Fruit fly (Drosophila melanogaster) whole organism, wandering third instar larva: Measurements from ENCODE around the gene Taf9.

Experiments used
- Abd-B ChIP-seq: fragments of >200 bp; optimal IDR thresholded peaks from 2 replicates; lab custom pipeline; 2017; ENCODE audit warnings: missing biosample characterization, missing genetic modification characterization
- CG32264 ChIP-seq: fragments of 200-800 bp; sonication (Bioruptor generic); optimal IDR thresholded peaks from 2 replicates; lab custom pipeline; 2016; ENCODE audit warnings: missing biosample characterization, missing genetic modification characterization
- CG9705 ChIP-seq: fragments of 200-800 bp; sonication (Bioruptor generic); optimal IDR thresholded peaks from 2 replicates; lab custom pipeline; 2018; ENCODE audit warnings: missing biosample characterization, mild to moderate bottlenecking, missing genetic modification characterization
- CrebA ChIP-seq: fragments of 200-800 bp; sonication (Bioruptor generic); optimal IDR thresholded peaks from 2 replicates; lab custom pipeline; 2016; ENCODE audit warnings: missing biosample characterization, mild to moderate bottlenecking, missing genetic modification characterization, borderline replicate concordance
- Dfd ChIP-seq: fragments of >200 bp; optimal IDR thresholded peaks from 2 replicates; lab custom pipeline; 2017; ENCODE audit warnings: missing biosample characterization, missing genetic modification characterization
- Dif ChIP-seq: fragments of 200-275, 200-300 bp; sonication (Bioruptor generic); optimal IDR thresholded peaks from 2 replicates; lab custom pipeline; 2018; ENCODE audit warnings: missing biosample characterization, missing genetic modification characterization; ENCODE audit not compliant: partially characterized antibody
- GATAd ChIP-seq: sonication (Bioruptor generic); optimal IDR thresholded peaks from 2 replicates; lab custom pipeline; 2016; ENCODE audit warnings: missing biosample characterization, missing genetic modification characterization
- HLH106 ChIP-seq: fragments of 200-800 bp; optimal IDR thresholded peaks from 3 replicates; lab custom pipeline; 2019; ENCODE audit warnings: missing biosample characterization, mild to moderate bottlenecking, missing genetic modification characterization, moderate library complexity
- Hnf4 ChIP-seq: fragments of 200-800 bp; sonication (Bioruptor generic); optimal IDR thresholded peaks from 2 replicates; lab custom pipeline; 2016; ENCODE audit warnings: missing biosample characterization, mild to moderate bottlenecking, missing genetic modification characterization
- Hr78 ChIP-seq: fragments of >200 bp; optimal IDR thresholded peaks from 2 replicates; lab custom pipeline; 2017; ENCODE audit warnings: missing biosample characterization, missing genetic modification characterization
- Hr83 ChIP-seq: fragments of 200-300 bp; sonication (Bioruptor generic); optimal IDR thresholded peaks from 2 replicates; lab custom pipeline; 2016; ENCODE audit warnings: missing biosample characterization, mild to moderate bottlenecking, missing genetic modification characterization, moderate library complexity; ENCODE audit not compliant: poor library complexity, severe bottlenecking
- Jra ChIP-seq: sonication (Bioruptor generic); optimal IDR thresholded peaks from 2 replicates; lab custom pipeline; 2016; ENCODE audit warnings: missing biosample characterization, missing genetic modification characterization
- Mio ChIP-seq: sonication (Bioruptor generic); optimal IDR thresholded peaks from 2 replicates; lab custom pipeline; 2016; ENCODE audit warnings: missing biosample characterization, missing genetic modification characterization
- Myc ChIP-seq: fragments of >200 bp; optimal IDR thresholded peaks from 2 replicates; lab custom pipeline; 2017
- N ChIP-seq: fragments of >200 bp; optimal IDR thresholded peaks from 2 replicates; lab custom pipeline; 2018; ENCODE audit warnings: missing biosample characterization, missing external identifiers, missing genetic modification characterization
- OdsH ChIP-seq: fragments of 200-800 bp; sonication (Bioruptor generic); optimal IDR thresholded peaks from 2 replicates; lab custom pipeline; 2016; ENCODE audit warnings: missing biosample characterization, mild to moderate bottlenecking, missing genetic modification characterization
- Rel ChIP-seq, 2 experiments: fragments of 200-800 bp; sonication (Bioruptor generic) in 1 of 2; optimal IDR thresholded peaks; 2 replicates in 1 of 2; 3 replicates in 1 of 2; lab custom pipeline; 2016 to 2019; ENCODE audit warnings: mild to moderate bottlenecking in 2 of 2, missing biosample characterization in 2 of 2, missing genetic modification characterization in 2 of 2, moderate library complexity in 1 of 2
- Sp1 ChIP-seq: fragments of 200-800 bp; sonication (Bioruptor generic); optimal IDR thresholded peaks from 3 replicates; lab custom pipeline; 2019; ENCODE audit warnings: missing biosample characterization, mild to moderate bottlenecking, missing genetic modification characterization, moderate library complexity
- Vsx2 ChIP-seq: fragments of 200-300, 225-300 bp; sonication (Bioruptor generic); optimal IDR thresholded peaks from 2 replicates; lab custom pipeline; 2018; ENCODE audit warnings: missing biosample characterization, missing genetic modification characterization; ENCODE audit not compliant: partially characterized antibody
- brk ChIP-seq: fragments of 200-800 bp; sonication (Bioruptor generic); optimal IDR thresholded peaks from 2 replicates; lab custom pipeline; 2016; ENCODE audit warnings: missing biosample characterization, mild to moderate bottlenecking, missing genetic modification characterization
- dl ChIP-seq, 2 experiments: fragments of 175-275, 200-275 bp in 1 of 2; fragments of 200-275 bp in 1 of 2; sonication (Bioruptor generic); optimal IDR thresholded peaks; lab custom pipeline; 2018; ENCODE audit warnings: mild to moderate bottlenecking in 2 of 2, missing biosample characterization in 2 of 2, missing genetic modification characterization in 2 of 2, moderate library complexity in 2 of 2; ENCODE audit not compliant: partially characterized antibody in 2 of 2, insufficient read depth in 1 of 2
- dmrt93B ChIP-seq: fragments of 200-800 bp; sonication (Bioruptor generic); optimal IDR thresholded peaks from 2 replicates; lab custom pipeline; 2018; ENCODE audit warnings: missing biosample characterization, mild to moderate bottlenecking, missing genetic modification characterization
- dsf ChIP-seq: sonication (Bioruptor generic); optimal IDR thresholded peaks from 2 replicates; lab custom pipeline; 2016; ENCODE audit warnings: missing biosample characterization, missing genetic modification characterization, borderline replicate concordance
- ey ChIP-seq: fragments of 200-800 bp; sonication (Bioruptor generic); optimal IDR thresholded peaks from 2 replicates; lab custom pipeline; 2016; ENCODE audit warnings: missing biosample characterization, missing genetic modification characterization
- foxo ChIP-seq, 2 experiments: fragments of 200-800 bp; sonication (Bioruptor generic); optimal IDR thresholded peaks; 2 replicates in 1 of 2; 3 replicates in 1 of 2; lab custom pipeline; 2016 to 2017; ENCODE audit warnings: missing biosample characterization in 2 of 2, missing genetic modification characterization in 2 of 2
- fru ChIP-seq: fragments of 200-800 bp; sonication (Bioruptor generic); optimal IDR thresholded peaks from 3 replicates; lab custom pipeline; 2016; ENCODE audit warnings: missing biosample characterization, mild to moderate bottlenecking, missing genetic modification characterization
- h ChIP-seq: fragments of 200-800 bp; sonication (Bioruptor generic); optimal IDR thresholded peaks from 3 replicates; lab custom pipeline; 2016; ENCODE audit warnings: missing biosample characterization, mild to moderate bottlenecking, missing genetic modification characterization
- jim ChIP-seq: fragments of 175-275, 200-325 bp; sonication (Bioruptor generic); optimal IDR thresholded peaks from 2 replicates; lab custom pipeline; 2016; ENCODE audit warnings: missing biosample characterization, mild to moderate bottlenecking, missing genetic modification characterization
- lola ChIP-seq: fragments of >200 bp; optimal IDR thresholded peaks from 2 replicates; lab custom pipeline; 2017; ENCODE audit warnings: missing biosample characterization, missing genetic modification characterization
- psq ChIP-seq: fragments of 200-800 bp; sonication (Bioruptor generic); optimal IDR thresholded peaks from 3 replicates; lab custom pipeline; 2017; ENCODE audit warnings: missing biosample characterization, mild to moderate bottlenecking, missing genetic modification characterization, moderate library complexity
- rgr ChIP-seq: fragments of 200-800 bp; sonication (Bioruptor generic); optimal IDR thresholded peaks from 3 replicates; lab custom pipeline; 2016; ENCODE audit warnings: missing biosample characterization, mild to moderate bottlenecking, missing genetic modification characterization
- sage ChIP-seq: fragments of 200-800 bp; sonication (Bioruptor generic); optimal IDR thresholded peaks from 2 replicates; lab custom pipeline; 2016; ENCODE audit warnings: missing biosample characterization, mild to moderate bottlenecking, missing genetic modification characterization
- sv ChIP-seq: fragments of 200-800 bp; sonication (Bioruptor generic); optimal IDR thresholded peaks from 3 replicates; lab custom pipeline; 2016; ENCODE audit warnings: missing biosample characterization, missing genetic modification characterization
- tai ChIP-seq: sonication (Bioruptor generic); optimal IDR thresholded peaks from 2 replicates; lab custom pipeline; 2016; ENCODE audit warnings: missing biosample characterization, missing genetic modification characterization
- usp ChIP-seq: fragments of >200 bp; optimal IDR thresholded peaks from 2 replicates; lab custom pipeline; 2017; ENCODE audit warnings: missing biosample characterization, missing genetic modification characterization
- woc ChIP-seq: sonication (Bioruptor generic); optimal IDR thresholded peaks from 2 replicates; lab custom pipeline; 2016; ENCODE audit warnings: missing biosample characterization, mild to moderate bottlenecking, missing genetic modification characterization

Taf9 gene

DNA sequence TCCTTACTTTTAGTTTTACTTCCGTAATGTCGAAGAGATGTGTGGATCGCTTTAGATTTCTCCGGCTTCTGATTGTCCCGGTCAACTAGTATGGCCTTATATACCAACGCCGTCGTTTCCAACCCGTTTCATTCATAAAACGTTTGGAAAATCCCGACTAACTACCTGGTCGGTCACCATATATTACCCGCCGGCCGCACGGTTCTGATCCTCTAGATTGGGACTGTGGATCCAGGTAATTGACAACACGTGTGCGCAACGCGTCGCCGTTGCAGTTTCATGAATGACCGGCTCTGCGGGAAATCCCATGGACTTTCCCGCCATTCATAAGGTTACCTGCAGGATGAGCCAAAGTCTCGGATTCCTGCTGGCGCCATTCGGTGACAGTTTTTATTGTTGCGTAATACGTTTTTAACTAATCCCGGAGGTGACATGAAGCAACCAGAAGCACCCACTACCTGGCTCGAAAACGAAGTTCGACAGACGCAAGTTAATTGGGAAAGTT lies 22.3 kb upstream of the Taf9 start, which contains the start of gene CG12986:
Gene CG12986 (minus strand): TSS at position 51 of the 505 bp plus-strand sequence.
- TF ChIP-seq HLH106 = no peak
- no peak for TF ChIP-seq sv (GFP tag; lab: Kevin White, UChicago)
- no peak for TF ChIP-seq Hnf4 (GFP tag; lab: Kevin White, UChicago)
- TF ChIP-seq N = no peak
- TF ChIP-seq Rel (GFP tag; optimal IDR thresholded peaks at IDR 0.05; lab: Kevin White, UChicago) = no peak
- no peak for TF ChIP-seq Rel (tag; optimal IDR thresholded peaks at IDR 0.05; lab: Kevin White, UChicago)
- TF ChIP-seq jim (GFP tag; lab: Kevin White, UChicago) = no peak
- TF ChIP-seq foxo (GFP tag; optimal IDR thresholded peaks at IDR 0.05; lab: Kevin White, UChicago) = no peak
- no peak for TF ChIP-seq brk (GFP tag; lab: Kevin White, UChicago)
- TF ChIP-seq Mio = no peak
- TF ChIP-seq CrebA (GFP tag; lab: Kevin White, UChicago) = no peak
- no peak for TF ChIP-seq Hr78 (GFP tag; lab: Kevin White, UChicago)
- TF ChIP-seq Jra (GFP tag; lab: Kevin White, UChicago) = no peak

- no peak for TF ChIP-seq lola
- no peak for TF ChIP-seq Mio
- no peak for TF ChIP-seq usp
- TF ChIP-seq ey (GFP tag; lab: Kevin White, UChicago) = peak; percentile 9
- TF ChIP-seq jim (GFP tag; lab: Kevin White, UChicago) = no peak
- no peak for TF ChIP-seq Hr78 (GFP tag; lab: Kevin White, UChicago)
- TF ChIP-seq Vsx2 (GFP tag; lab: Kevin White, UChicago) = no peak
- peak; percentile 34 for TF ChIP-seq Hnf4 (GFP tag; lab: Kevin White, UChicago)
- no peak for TF ChIP-seq CG9705
- TF ChIP-seq Dfd (GFP tag; lab: Kevin White, UChicago) = no peak
- TF ChIP-seq dmrt93B (GFP tag; lab: Kevin White, UChicago) = no peak
- peak; percentile 53 for TF ChIP-seq OdsH (GFP tag; lab: Kevin White, UChicago)
- no peak for TF ChIP-seq Sp1 (GFP tag; lab: Kevin White, UChicago)
- TF ChIP-seq N = no peak
- TF ChIP-seq Myc (lab: Kevin White, UChicago) = no peak
- TF ChIP-seq Jra (GFP tag; lab: Kevin White, UChicago) = no peak
- TF ChIP-seq brk (GFP tag; lab: Kevin White, UChicago) = no peak
- TF ChIP-seq psq (GFP tag; lab: Kevin White, UChicago) = peak; percentile 20
- peak; percentile 22 for TF ChIP-seq h (GFP tag; lab: Kevin White, UChicago)
- TF ChIP-seq GATAd (GFP tag; lab: Kevin White, UChicago) = no peak
- no peak for TF ChIP-seq sage (GFP tag; lab: Kevin White, UChicago)
- no peak for TF ChIP-seq Abd-B (GFP tag; lab: Kevin White, UChicago)
- TF ChIP-seq Hr83 = no peak
- no peak for TF ChIP-seq tai (GFP tag; lab: Kevin White, UChicago)
- TF ChIP-seq Dif (GFP tag; lab: Kevin White, UChicago) = no peak
- no peak for TF ChIP-seq CG32264 (GFP tag; lab: Kevin White, UChicago)
- TF ChIP-seq dsf (GFP tag; lab: Kevin White, UChicago) = no peak
- TF ChIP-seq Rel (GFP tag; optimal IDR thresholded peaks at IDR 0.05; lab: Kevin White, UChicago) = no peak
- TF ChIP-seq Rel (tag; optimal IDR thresholded peaks at IDR 0.05; lab: Kevin White, UChicago) = no peak
- peak; percentile 30 for TF ChIP-seq rgr (GFP tag; lab: Kevin White, UChicago)
- no peak for TF ChIP-seq sv (GFP tag; lab: Kevin White, UChicago)
- TF ChIP-seq CrebA (GFP tag; lab: Kevin White, UChicago) = no peak
- TF ChIP-seq fru (GFP tag; lab: Kevin White, UChicago) = peak; percentile 18
- peak; percentile 43 for TF ChIP-seq HLH106
- TF ChIP-seq dl (GFP tag; optimal IDR thresholded peaks at IDR 0.05; lab: Kevin White, UChicago; ENCODE audit: insufficient read depth in 1 of 2, partially characterized antibody in 2 of 2) = no peak
- TF ChIP-seq woc (GFP tag; lab: Kevin White, UChicago) = no peak
- peak in 1 of 2 experiments; percentile 49 for TF ChIP-seq foxo (GFP tag; optimal IDR thresholded peaks at IDR 0.05; lab: Kevin White, UChicago)
Measured at dm6 chrX:17820252-17820651, 21.7 kb upstream of the Taf9 start.
